Worm (Caenorhabditis elegans) whole organism, midembryonic: ENCODE data around the gene gei-14.

Experiments
- T22C8.4 ChIP-seq: fragments of 200-800 bp; sonication (Bioruptor generic); IDR thresholded peaks from 2 replicates; pipeline ENCODE4 v1.3.6; 2022; ENCODE audit warnings: missing genetic modification characterization, missing compliant biosample characterization
- cog-1 ChIP-seq: sonication (generic microtip); optimal IDR thresholded peaks from 2 replicates; lab custom pipeline; 2016; ENCODE audit warnings: missing genetic modification characterization, missing compliant biosample characterization
- flt-1 ChIP-seq: fragments of 200-800 bp; sonication (Bioruptor generic); IDR thresholded peaks from 2 replicates; pipeline ENCODE4 v1.3.6; 2022; ENCODE audit warnings: missing genetic modification characterization, missing compliant biosample characterization
- klf-2 ChIP-seq: fragments of 200-800 bp; sonication (Bioruptor generic); conservative IDR thresholded peaks from 2 replicates; pipeline ENCODE4 v1.3.6; 2022; ENCODE audit warnings: missing genetic modification reagents, missing genetic modification characterization, missing compliant biosample characterization
- ref-1 ChIP-seq: fragments of 200-800 bp; sonication (Bioruptor generic); conservative IDR thresholded peaks from 2 replicates; pipeline ENCODE4 v1.3.6; 2022; ENCODE audit warnings: missing genetic modification reagents, missing genetic modification characterization, missing compliant biosample characterization
- tab-1 ChIP-seq: fragments of 200-800 bp; sonication (Bioruptor generic); IDR thresholded peaks from 2 replicates; pipeline ENCODE4 v1.3.6; 2022; ENCODE audit warnings: missing genetic modification characterization, missing compliant biosample characterization
- ztf-29 ChIP-seq: fragments of 200-800 bp; sonication (Bioruptor generic); IDR thresholded peaks from 2 replicates; pipeline ENCODE4 v1.3.6; 2022; ENCODE audit warnings: missing genetic modification reagents, missing genetic modification characterization, missing compliant biosample characterization

DNA sequence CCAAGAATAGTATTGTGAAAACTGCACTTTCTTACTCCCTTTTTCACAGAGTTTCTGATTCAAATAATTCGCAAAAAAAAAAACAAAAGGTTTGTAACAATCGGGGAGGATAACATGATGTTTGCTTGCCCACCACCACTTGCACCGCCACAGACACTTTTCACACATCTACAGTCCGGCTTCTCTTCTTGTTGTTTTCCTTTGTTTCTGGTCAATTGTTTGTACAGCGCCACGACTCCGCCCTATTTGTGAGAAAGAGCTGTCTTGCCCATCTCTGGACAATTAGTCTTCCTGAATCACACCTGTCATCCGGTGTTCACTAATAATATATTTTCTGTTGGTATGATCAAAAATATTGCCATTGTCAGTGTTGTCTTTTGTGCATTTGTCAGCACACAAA, 45.1 kb downstream of the gei-14 start, which contains the start of gene M110.9:
- no peak for TF ChIP-seq klf-2
- TF ChIP-seq flt-1, result no peak
- TF ChIP-seq cog-1, result no peak
- TF ChIP-seq T22C8.4, result no peak
- TF ChIP-seq ztf-29 (GFP tag; lab: Robert Waterston, UW), result no peak
- TF ChIP-seq tab-1 (GFP tag; lab: Robert Waterston, UW), result no peak
- TF ChIP-seq ref-1 (GFP tag; lab: Robert Waterston, UW), result no peak
